Worm (Caenorhabditis elegans): Measurements from ENCODE around the gene Y82E9BR.14.

DNA sequence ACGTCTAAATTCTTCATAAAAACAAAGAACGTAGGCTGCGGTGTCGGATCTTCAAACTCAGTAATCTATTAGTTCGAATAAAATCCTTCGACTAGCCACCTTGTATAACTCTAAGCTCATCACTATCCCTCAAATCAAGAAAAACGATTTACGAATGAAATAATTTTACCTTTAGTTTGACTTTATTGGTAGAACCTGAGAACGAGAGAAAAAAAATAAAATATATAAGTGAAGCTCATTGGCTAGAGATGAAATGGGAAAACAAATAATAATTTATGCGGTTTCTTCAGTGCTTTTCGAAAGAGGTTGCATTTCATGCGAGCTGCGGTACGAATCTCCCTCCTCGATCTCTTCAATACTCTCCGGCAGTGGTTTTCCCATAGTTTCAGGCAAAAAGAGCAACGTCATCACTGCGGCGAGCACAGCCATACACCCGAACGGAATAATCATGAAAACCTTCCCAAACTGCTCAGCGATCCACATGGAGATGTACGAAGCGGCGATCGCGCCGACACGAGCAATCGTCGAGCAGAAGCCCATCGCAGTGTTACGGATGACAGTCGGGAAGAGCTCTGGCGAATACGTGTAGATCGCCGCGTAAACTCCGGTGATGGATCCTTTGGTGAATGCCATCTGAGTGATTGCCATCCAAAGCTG lies 5.9 kb upstream of the Y82E9BR.14 start:
- TF ChIP-seq ama-1 (optimal IDR thresholded peaks at IDR 0.05) (peak; percentile 92), ztf-11 (tag; optimal IDR thresholded peaks at IDR 0.05) (no peak), snpc-1.2 (GFP tag; IDR thresholded peaks at IDR 0.05) (peak; percentile 71), unc-130 (GFP tag; optimal IDR thresholded peaks at IDR 0.05) (peak; percentile 34), mep-1 (tag; optimal IDR thresholded peaks at IDR 0.05) (peak; percentile 94)
